Worm (Caenorhabditis elegans) whole organism, L3 larva: ENCODE measurements around the gene csb-1.

ENCODE experiments used
- ama-1 ChIP-seq: fragments of 150-350 bp; optimal IDR thresholded peaks from 2 replicates; lab custom pipeline; 2018
- fos-1 ChIP-seq: fragments of 150-350 bp; optimal IDR thresholded peaks from 2 replicates; lab custom pipeline; 2014; ENCODE audit warnings: missing biosample characterization, missing genetic modification characterization
- nhr-237 ChIP-seq: fragments of 150-350 bp; optimal IDR thresholded peaks from 2 replicates; lab custom pipeline; 2014; ENCODE audit warnings: missing biosample characterization, missing genetic modification characterization
- nhr-67 ChIP-seq: fragments of 150-350 bp; optimal IDR thresholded peaks from 2 replicates; lab custom pipeline; 2014; ENCODE audit warnings: missing biosample characterization, missing genetic modification characterization
- pha-4 ChIP-seq: fragments of 150-350 bp; optimal IDR thresholded peaks from 2 replicates; lab custom pipeline; 2014; ENCODE audit warnings: missing biosample characterization, missing genetic modification reagents, missing genetic modification characterization
- skn-1 ChIP-seq: fragments of 150-350 bp; optimal IDR thresholded peaks from 2 replicates; lab custom pipeline; 2014; ENCODE audit warnings: missing biosample characterization, missing genetic modification characterization
- tbx-2 ChIP-seq: sonication (generic microtip); optimal IDR thresholded peaks from 2 replicates; lab custom pipeline; 2016; ENCODE audit warnings: mild to moderate bottlenecking, missing genetic modification characterization, missing compliant biosample characterization
- unc-62 ChIP-seq: fragments of 150-350 bp; sonication (generic microtip); optimal IDR thresholded peaks from 4 replicates; lab custom pipeline; 2014; ENCODE audit warnings: missing biosample characterization, missing genetic modification reagents, missing genetic modification characterization
- ztf-4 ChIP-seq: fragments of 150-350 bp; optimal IDR thresholded peaks from 2 replicates; lab custom pipeline; 2014; ENCODE audit warnings: missing biosample characterization, missing genetic modification characterization

DNA sequence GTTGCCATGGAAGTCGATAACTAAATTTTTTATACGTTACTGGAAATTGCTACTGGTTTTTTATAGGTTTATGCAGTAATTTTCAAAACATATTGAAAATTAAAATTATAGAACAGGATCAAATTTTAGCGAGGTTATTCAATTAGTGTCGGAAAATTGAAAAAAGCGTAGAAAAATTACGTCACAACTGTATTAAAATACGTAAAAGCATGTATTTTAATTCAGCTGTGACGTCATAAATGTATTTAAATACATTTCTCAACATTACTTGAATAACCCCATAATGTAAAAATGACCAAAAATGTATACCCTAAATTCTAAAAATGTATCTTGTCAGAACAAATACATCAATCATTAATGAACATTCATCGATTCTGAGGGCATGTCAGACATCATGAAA lies 16.9 kb downstream of the csb-1 start:
- TF ChIP-seq tbx-2 (tag; lab: Kevin White, UChicago) (no peak), nhr-237 (tag; lab: Kevin White, UChicago) (no peak), fos-1 (tag; lab: Kevin White, UChicago) (no peak), pha-4 (tag; lab: Kevin White, UChicago) (no peak), skn-1 (tag; lab: Kevin White, UChicago) (no peak), ztf-4 (tag; lab: Kevin White, UChicago) (no peak), nhr-67 (tag; lab: Kevin White, UChicago) (no peak), unc-62 (GFP tag; lab: Kevin White, UChicago) (no peak), ama-1 (lab: Kevin White, UChicago) (no peak)
